Fruit fly (Drosophila melanogaster) whole organism, embryonic: Measurements from ENCODE around the gene CG5850.

ENCODE experiments used
- Abd-B ChIP-seq: fragments of 200-800 bp; sonication (Bioruptor generic); optimal IDR thresholded peaks from 2 replicates; lab custom pipeline; 2018; ENCODE audit warnings: missing biosample characterization, mild to moderate bottlenecking, missing genetic modification characterization, moderate library complexity
- Atf6 ChIP-seq: fragments of 200-800 bp; sonication (Bioruptor generic); IDR thresholded peaks from 2 replicates; pipeline ENCODE4 v1.3.6; 2022; ENCODE audit warnings: missing biosample characterization, missing genetic modification characterization
- CG11085 ChIP-seq: fragments of 200-800 bp; sonication (Bioruptor generic); IDR thresholded peaks from 2 replicates; pipeline ENCODE4 v1.3.6; 2022; ENCODE audit warnings: missing biosample characterization, missing genetic modification characterization
- CG11504 ChIP-seq: fragments of 200-800 bp; sonication (Bioruptor generic); optimal IDR thresholded peaks from 3 replicates; lab custom pipeline; 2019; ENCODE audit warnings: missing biosample characterization, mild to moderate bottlenecking, missing genetic modification characterization, moderate library complexity
- CG12104 ChIP-seq: fragments of 200-800 bp; sonication (Bioruptor generic); optimal IDR thresholded peaks from 3 replicates; lab custom pipeline; 2016; ENCODE audit warnings: missing biosample characterization, missing genetic modification characterization
- CG12391 ChIP-seq: fragments of 200-800 bp; sonication (Bioruptor generic); optimal IDR thresholded peaks from 3 replicates; lab custom pipeline; 2018; ENCODE audit warnings: missing biosample characterization, mild to moderate bottlenecking, missing genetic modification characterization, moderate library complexity
- CG14710 ChIP-seq: fragments of 200-800 bp; sonication (Bioruptor generic); optimal IDR thresholded peaks from 3 replicates; lab custom pipeline; 2019; ENCODE audit warnings: missing biosample characterization, mild to moderate bottlenecking, missing genetic modification characterization, moderate library complexity
- CG15514 ChIP-seq: fragments of 200-800 bp; sonication (Bioruptor generic); optimal IDR thresholded peaks from 3 replicates; lab custom pipeline; 2017; ENCODE audit warnings: missing biosample characterization, missing genetic modification characterization, mild to moderate bottlenecking, moderate library complexity, missing genetic modification reagents
- CG1603 ChIP-seq: fragments of 200-800 bp; sonication (Bioruptor generic); optimal IDR thresholded peaks from 2 replicates; lab custom pipeline; 2019; ENCODE audit warnings: missing biosample characterization, mild to moderate bottlenecking, missing genetic modification characterization, moderate library complexity
- CG16813 ChIP-seq: fragments of 200-800 bp; sonication (Bioruptor generic); IDR thresholded peaks from 3 replicates; pipeline ENCODE4 v1.3.6; 2022; ENCODE audit warnings: missing biosample characterization, missing genetic modification characterization; ENCODE audit not compliant: partially characterized antibody
- CG16863 ChIP-seq: fragments of 200-800 bp; sonication (Bioruptor generic); optimal IDR thresholded peaks from 3 replicates; lab custom pipeline; 2016; ENCODE audit warnings: missing biosample characterization, missing genetic modification characterization
- CG17912 ChIP-seq: fragments of 200-800 bp; sonication (Bioruptor generic); optimal IDR thresholded peaks from 2 replicates; lab custom pipeline; 2018; ENCODE audit warnings: missing biosample characterization, mild to moderate bottlenecking, missing genetic modification characterization
- CG18011 ChIP-seq: fragments of 200-800 bp; sonication (Bioruptor generic); optimal IDR thresholded peaks from 2 replicates; lab custom pipeline; 2017; ENCODE audit warnings: missing biosample characterization, missing genetic modification characterization, mild to moderate bottlenecking, moderate library complexity, missing genotype
- CG2116 ChIP-seq: fragments of 200-800 bp; sonication (Bioruptor generic); optimal IDR thresholded peaks from 3 replicates; lab custom pipeline; 2018; ENCODE audit warnings: missing biosample characterization, mild to moderate bottlenecking, missing genetic modification characterization
- CG32767 ChIP-seq: fragments of 200-800 bp; sonication (Bioruptor generic); IDR thresholded peaks from 2 replicates; pipeline ENCODE4 v1.3.6; 2022; ENCODE audit warnings: missing biosample characterization, missing genetic modification characterization
- CG3838 ChIP-seq: fragments of 200-800 bp; sonication (Bioruptor generic); optimal IDR thresholded peaks from 3 replicates; lab custom pipeline; 2016; ENCODE audit warnings: missing biosample characterization, missing genetic modification characterization
- CG3995 ChIP-seq: fragments of 200-800 bp; sonication (Bioruptor generic); optimal IDR thresholded peaks from 3 replicates; lab custom pipeline; 2016; ENCODE audit warnings: missing biosample characterization, missing genetic modification characterization
- CG4424 ChIP-seq: fragments of 200-800 bp; sonication (Bioruptor generic); optimal IDR thresholded peaks from 3 replicates; lab custom pipeline; 2016; ENCODE audit warnings: missing biosample characterization, missing genetic modification characterization
- CG4707 ChIP-seq: fragments of 200-800 bp; sonication (Bioruptor generic); optimal IDR thresholded peaks from 2 replicates; lab custom pipeline; 2018; ENCODE audit warnings: missing biosample characterization, mild to moderate bottlenecking, missing genetic modification characterization, moderate library complexity
- CG6175 ChIP-seq: fragments of 200-800 bp; sonication (Bioruptor generic); IDR thresholded peaks from 3 replicates; pipeline ENCODE4 v1.3.6; 2022; ENCODE audit warnings: missing biosample characterization, missing genetic modification characterization
- CG6689 ChIP-seq: fragments of 200-800 bp; sonication (Bioruptor generic); IDR thresholded peaks from 2 replicates; pipeline ENCODE4 v1.3.6; 2022; ENCODE audit warnings: missing biosample characterization, missing genetic modification characterization
- CG8359 ChIP-seq: fragments of 200-800 bp; sonication (Bioruptor generic); optimal IDR thresholded peaks from 2 replicates; lab custom pipeline; 2017; ENCODE audit warnings: missing biosample characterization, mild to moderate bottlenecking, missing genetic modification characterization, borderline replicate concordance
- CG9215 ChIP-seq: fragments of 200-800 bp; sonication (Bioruptor generic); IDR thresholded peaks from 2 replicates; pipeline ENCODE4 v1.3.6; 2022; ENCODE audit warnings: missing biosample characterization, missing genetic modification characterization
- Chrac-16 ChIP-seq: fragments of 200-800 bp; sonication (Bioruptor generic); optimal IDR thresholded peaks from 3 replicates; lab custom pipeline; 2016; ENCODE audit warnings: missing biosample characterization, missing genetic modification characterization
- CkIIα-i1 ChIP-seq: fragments of 200-800 bp; sonication (Bioruptor generic); IDR thresholded peaks from 2 replicates; pipeline ENCODE4 v1.3.6; 2022; ENCODE audit warnings: missing biosample characterization, missing genetic modification characterization
- CoRest ChIP-seq: fragments of 200-800 bp; sonication (Bioruptor generic); optimal IDR thresholded peaks from 3 replicates; lab custom pipeline; 2018; ENCODE audit warnings: missing biosample characterization, mild to moderate bottlenecking, missing genetic modification characterization, moderate library complexity
- Fer3 ChIP-seq: fragments of 200-800 bp; sonication (Bioruptor generic); optimal IDR thresholded peaks from 2 replicates; lab custom pipeline; 2018; ENCODE audit warnings: missing biosample characterization, mild to moderate bottlenecking, missing genetic modification characterization, moderate library complexity
- HmgZ ChIP-seq: fragments of 200-800 bp; sonication (Bioruptor generic); optimal IDR thresholded peaks from 2 replicates; lab custom pipeline; 2018; ENCODE audit warnings: missing biosample characterization, mild to moderate bottlenecking, missing genetic modification characterization
- Jarid2 ChIP-seq: fragments of 200-800 bp; sonication (Bioruptor generic); optimal IDR thresholded peaks from 3 replicates; lab custom pipeline; 2017; ENCODE audit warnings: mild to moderate bottlenecking, missing biosample characterization, missing genetic modification reagents, missing genetic modification characterization
- Mes4 ChIP-seq: fragments of 200-800 bp; sonication (Bioruptor generic); optimal IDR thresholded peaks from 2 replicates; lab custom pipeline; 2016; ENCODE audit warnings: missing biosample characterization, missing genetic modification characterization
- NC2α ChIP-seq: fragments of 200-800 bp; sonication (Bioruptor generic); optimal IDR thresholded peaks from 2 replicates; lab custom pipeline; 2016; ENCODE audit warnings: missing biosample characterization, missing genetic modification characterization
- Sox102F ChIP-seq: fragments of 200-800 bp; sonication (Bioruptor generic); optimal IDR thresholded peaks from 2 replicates; lab custom pipeline; 2018; ENCODE audit warnings: missing biosample characterization, mild to moderate bottlenecking, missing genetic modification characterization, moderate library complexity
- Spps ChIP-seq: fragments of 200-800 bp; sonication (Bioruptor generic); optimal IDR thresholded peaks from 2 replicates; lab custom pipeline; 2018; ENCODE audit warnings: missing biosample characterization, mild to moderate bottlenecking, missing genetic modification characterization
- cas ChIP-seq: fragments of 200-800 bp; sonication (Bioruptor generic); IDR thresholded peaks from 2 replicates; pipeline ENCODE4 v1.3.6; 2022; ENCODE audit warnings: missing biosample characterization, missing genetic modification characterization
- croc ChIP-seq: fragments of 200-800 bp; sonication (Bioruptor generic); conservative IDR thresholded peaks from 3 replicates; pipeline ENCODE4 v1.3.6; 2022; ENCODE audit warnings: missing biosample characterization, missing genetic modification characterization
- crp ChIP-seq, 2 experiments: fragments of 200-800 bp; sonication (Bioruptor generic); optimal IDR thresholded peaks; 2 replicates in 1 of 2; 3 replicates in 1 of 2; lab custom pipeline; 2017; ENCODE audit warnings: missing biosample characterization in 2 of 2, missing genetic modification characterization in 2 of 2, mild to moderate bottlenecking in 1 of 2, moderate library complexity in 1 of 2
- eve ChIP-seq, 2 experiments: fragments of >200 bp; optimal IDR thresholded peaks; 2 replicates each; lab custom pipeline; 2017; ENCODE audit warnings: missing biosample characterization in 2 of 2, missing genetic modification characterization in 2 of 2
- gem ChIP-seq: fragments of 200-800 bp; sonication (Bioruptor generic); optimal IDR thresholded peaks from 2 replicates; lab custom pipeline; 2019; ENCODE audit warnings: missing biosample characterization, mild to moderate bottlenecking, missing genetic modification characterization, moderate library complexity
- jumu ChIP-seq: fragments of 200-800 bp; sonication (Bioruptor generic); optimal IDR thresholded peaks from 3 replicates; lab custom pipeline; 2016; ENCODE audit warnings: missing biosample characterization, missing genetic modification characterization
- kah ChIP-seq: fragments of 200-800 bp; sonication (Bioruptor generic); optimal IDR thresholded peaks from 2 replicates; lab custom pipeline; 2018; ENCODE audit warnings: missing biosample characterization, mild to moderate bottlenecking, missing genetic modification characterization
- ken ChIP-seq: fragments of 200-800 bp; sonication (Bioruptor generic); IDR thresholded peaks from 3 replicates; pipeline ENCODE4 v1.3.6; 2022; ENCODE audit warnings: missing biosample characterization, missing genetic modification characterization
- onecut ChIP-seq: fragments of 200-800 bp; sonication (Bioruptor generic); IDR thresholded peaks from 2 replicates; pipeline ENCODE4 v1.3.6; 2022; ENCODE audit warnings: missing biosample characterization, missing genetic modification characterization
- pnt ChIP-seq: fragments of 200-800 bp; sonication (Bioruptor generic); optimal IDR thresholded peaks from 3 replicates; lab custom pipeline; 2016; ENCODE audit warnings: missing biosample characterization, missing genetic modification characterization
- rib ChIP-seq: fragments of 200-800 bp; sonication (Bioruptor generic); IDR thresholded peaks from 2 replicates; pipeline ENCODE4 v1.3.6; 2022; ENCODE audit warnings: missing biosample characterization, missing genetic modification characterization
- ro ChIP-seq: fragments of 200-800 bp; sonication (Bioruptor generic); IDR thresholded peaks from 2 replicates; pipeline ENCODE4 v1.3.6; 2022; ENCODE audit warnings: missing biosample characterization, missing genetic modification characterization
- sna ChIP-seq: fragments of 200-800 bp; sonication (Bioruptor generic); IDR thresholded peaks from 2 replicates; pipeline ENCODE4 v1.3.6; 2022; ENCODE audit warnings: missing biosample characterization, missing genetic modification characterization; ENCODE audit not compliant: partially characterized antibody
- tio ChIP-seq: fragments of 200-800 bp; sonication (Bioruptor generic); optimal IDR thresholded peaks from 2 replicates; lab custom pipeline; 2017; ENCODE audit warnings: missing biosample characterization, missing genetic modification characterization, inconsistent platforms
- tx ChIP-seq: fragments of 200-800 bp; sonication (Bioruptor generic); optimal IDR thresholded peaks from 2 replicates; lab custom pipeline; 2016; ENCODE audit warnings: missing biosample characterization, missing genetic modification characterization

The CG5850 gene

dm6 chr2L:9915011-9915850 is 48.5 kb downstream of the CG5850 start, which contains the start of gene yip2:
yip2 (plus strand) TSS chr2L:9915253.
- TF ChIP-seq Fer3 (tag; lab: Kevin White, UChicago) (peak; percentile 58), CkIIα-i1 (GFP tag; lab: Robert Waterston, UW) (no peak), tio (no peak), CG18011 (peak; percentile 41), CG17912 (GFP tag; lab: Kevin White, UChicago) (no peak), Mes4 (GFP tag; lab: Kevin White, UChicago) (peak; percentile 20), Abd-B (GFP tag; lab: Kevin White, UChicago) (no peak), jumu (GFP tag; lab: Kevin White, UChicago) (peak; percentile 56), pnt (GFP tag; lab: Kevin White, UChicago) (no peak), CG12391 (tag; lab: Kevin White, UChicago) (peak; percentile 75), CG11504 (tag; lab: Kevin White, UChicago) (peak; percentile 68), tx (GFP tag; lab: Kevin White, UChicago) (peak; percentile 18), ro (no peak), CG14710 (tag; lab: Kevin White, UChicago) (no peak), eve (GFP tag; optimal IDR thresholded peaks at IDR 0.05; lab: Kevin White, UChicago) (no peak), CG16863 (GFP tag; lab: Kevin White, UChicago) (peak; percentile 58), crp (GFP tag; optimal IDR thresholded peaks at IDR 0.05; lab: Kevin White, UChicago) (peak in 1 of 2 experiments; percentile 84), CG8359 (GFP tag; lab: Kevin White, UChicago) (no peak), Sox102F (GFP tag; lab: Kevin White, UChicago) (peak; percentile 74), Jarid2 (peak; percentile 48), croc (GFP tag; lab: Robert Waterston, UW) (no peak), CG15514 (GFP tag; lab: Kevin White, UChicago) (peak; percentile 63), rib (peak; percentile 68; the same call in 1 of the 2 replicates), CG11085 (GFP tag; lab: Robert Waterston, UW) (no peak), CG6175 (GFP tag; lab: Robert Waterston, UW) (no peak), CG3995 (GFP tag; lab: Kevin White, UChicago) (peak; percentile 14), sna (GFP tag; lab: Robert Waterston, UW) (no peak), CG4707 (GFP tag; lab: Kevin White, UChicago) (peak; percentile 59), CG4424 (GFP tag; lab: Kevin White, UChicago) (peak; percentile 33), cas (GFP tag; lab: Robert Waterston, UW) (0 out of 2 replicates have a peak, but pooled peaks have one; percentile 10), Chrac-16 (GFP tag; lab: Kevin White, UChicago) (peak; percentile 25), CG9215 (GFP tag; lab: Robert Waterston, UW) (no peak), CG6689 (GFP tag; lab: Robert Waterston, UW) (peak; percentile 49), CG16813 (GFP tag; lab: Robert Waterston, UW) (no peak), CG2116 (GFP tag; lab: Kevin White, UChicago) (peak; percentile 21), Spps (tag; lab: Kevin White, UChicago) (no peak), CG3838 (GFP tag; lab: Kevin White, UChicago) (no peak), gem (tag; lab: Kevin White, UChicago) (peak; percentile 76), HmgZ (tag; lab: Kevin White, UChicago) (peak; percentile 79), CoRest (peak; percentile 42), ken (GFP tag; lab: Robert Waterston, UW) (no peak; the same call in 2 of the 3 replicates), kah (peak; percentile 86), Atf6 (GFP tag; lab: Robert Waterston, UW) (peak; percentile 78), CG32767 (GFP tag; lab: Robert Waterston, UW) (0 out of 2 replicates have a peak, but pooled peaks have one; percentile 29), CG1603 (tag; lab: Kevin White, UChicago) (peak; percentile 53), onecut (peak; percentile 58), CG12104 (GFP tag; lab: Kevin White, UChicago) (peak; percentile 14), NC2α (GFP tag; lab: Kevin White, UChicago) (no peak)
